Worm (Caenorhabditis elegans) whole organism, young adult: Measurements from ENCODE around the gene kars-1.
A peak's percentile ranks its signal among the peaks of the same experiment; 100 is the strongest.

Experiments used
- B0019.2 ChIP-seq: fragments of 200-800 bp; sonication (Bioruptor generic); conservative IDR thresholded peaks from 2 replicates; pipeline ENCODE4 v1.3.6; 2022; ENCODE audit warnings: missing genetic modification reagents, missing genetic modification characterization, missing compliant biosample characterization
- D2030.7 ChIP-seq: fragments of 200-800 bp; sonication (Bioruptor generic); IDR thresholded peaks from 2 replicates; pipeline ENCODE4 v1.3.6; 2022; ENCODE audit warnings: missing genetic modification reagents, missing genetic modification characterization, missing compliant biosample characterization
- F10E7.11 ChIP-seq: sonication (generic microtip); optimal IDR thresholded peaks from 2 replicates; lab custom pipeline; 2017; ENCODE audit warnings: mild to moderate bottlenecking, missing genetic modification characterization, moderate library complexity, missing compliant biosample characterization
- F23B12.7 ChIP-seq: sonication (generic microtip); optimal IDR thresholded peaks from 2 replicates; lab custom pipeline; 2017; ENCODE audit warnings: missing genetic modification characterization, mild to moderate bottlenecking, missing compliant biosample characterization, antibody characterized with exemption, moderate library complexity; ENCODE audit not compliant: insufficient read depth
- F33H1.4 ChIP-seq: fragments of 200-800 bp; sonication (Bioruptor generic); IDR thresholded peaks from 2 replicates; pipeline ENCODE4 v1.3.6; 2022; ENCODE audit warnings: missing genetic modification reagents, missing genetic modification characterization, missing compliant biosample characterization
- F39B2.1 ChIP-seq: fragments of 200-800 bp; sonication (Bioruptor generic); IDR thresholded peaks from 2 replicates; pipeline ENCODE4 v1.3.6; 2022; ENCODE audit warnings: missing genetic modification reagents, missing genetic modification characterization, missing compliant biosample characterization
- F52B5.7 ChIP-seq: sonication (generic microtip); optimal IDR thresholded peaks from 2 replicates; lab custom pipeline; 2016; ENCODE audit warnings: mild to moderate bottlenecking, missing genetic modification characterization, missing compliant biosample characterization
- Y53G8AR.9 ChIP-seq: fragments of 200-800 bp; sonication (Bioruptor generic); conservative IDR thresholded peaks from 2 replicates; pipeline ENCODE4 v1.3.6; 2022; ENCODE audit warnings: missing genetic modification reagents, missing genetic modification characterization, missing compliant biosample characterization
- aptf-2 ChIP-seq: fragments of 200-800 bp; sonication (Bioruptor generic); conservative IDR thresholded peaks from 2 replicates; pipeline ENCODE4 v1.3.6; 2022; ENCODE audit warnings: missing genetic modification reagents, missing genetic modification characterization, missing compliant biosample characterization
- athp-1 ChIP-seq: sonication (generic microtip); optimal IDR thresholded peaks from 2 replicates; lab custom pipeline; 2017; ENCODE audit warnings: mild to moderate bottlenecking, missing genetic modification characterization, missing compliant biosample characterization
- attf-3 ChIP-seq: fragments of 200-800 bp; sonication (Bioruptor generic); conservative IDR thresholded peaks from 2 replicates; pipeline ENCODE4 v1.3.6; 2022; ENCODE audit warnings: missing genetic modification reagents, missing genetic modification characterization, missing compliant biosample characterization
- attf-6 ChIP-seq: fragments of 200-800 bp; sonication (Bioruptor generic); IDR thresholded peaks from 2 replicates; pipeline ENCODE4 v1.3.6; 2022; ENCODE audit warnings: missing genetic modification reagents, missing genetic modification characterization, missing compliant biosample characterization
- ceh-91 ChIP-seq: fragments of 200-800 bp; sonication (Bioruptor generic); IDR thresholded peaks from 2 replicates; pipeline ENCODE4 v1.3.6; 2022; ENCODE audit warnings: missing genetic modification reagents, missing genetic modification characterization, missing compliant biosample characterization
- egl-44 ChIP-seq: fragments of 200-800 bp; sonication (Bioruptor generic); IDR thresholded peaks from 2 replicates; pipeline ENCODE4 v1.3.6; 2022; ENCODE audit warnings: missing genetic modification reagents, missing genetic modification characterization, missing compliant biosample characterization
- ekl-4 ChIP-seq: fragments of 200-800 bp; sonication (Bioruptor generic); IDR thresholded peaks from 2 replicates; pipeline ENCODE4 v1.3.6; 2022; ENCODE audit warnings: missing genetic modification reagents, missing genetic modification characterization, missing compliant biosample characterization
- him-1 ChIP-seq: sonication (generic microtip); optimal IDR thresholded peaks from 2 replicates; lab custom pipeline; 2016; ENCODE audit warnings: missing genotype, missing genetic modification reagents, missing genetic modification characterization, missing compliant biosample characterization
- hmg-1.2 ChIP-seq: fragments of 200-800 bp; sonication (Bioruptor generic); IDR thresholded peaks from 2 replicates; pipeline ENCODE4 v1.3.6; 2022; ENCODE audit warnings: missing genetic modification reagents, missing genetic modification characterization, missing compliant biosample characterization
- let-526 ChIP-seq: fragments of 200-800 bp; sonication (Bioruptor generic); IDR thresholded peaks from 2 replicates; pipeline ENCODE4 v1.3.6; 2022; ENCODE audit warnings: missing genetic modification reagents, missing genetic modification characterization, missing compliant biosample characterization
- let-607 ChIP-seq, 2 experiments: fragments of 200-800 bp in 1 of 2; sonication (Bioruptor generic) in 1 of 2; sonication (generic microtip) in 1 of 2; optimal IDR thresholded peaks; 2 replicates each; lab custom pipeline; 2016 to 2018; ENCODE audit warnings: mild to moderate bottlenecking in 2 of 2, missing compliant biosample characterization in 2 of 2, missing genetic modification characterization in 2 of 2, moderate library complexity in 2 of 2, missing genotype in 1 of 2
- lin-35 ChIP-seq, 3 experiments: fragments of 150-350 bp in 2 of 3; sonication (generic microtip) in 1 of 3; optimal IDR thresholded peaks; 2 replicates each; lab custom pipeline; 2014 to 2018; ENCODE audit warnings: missing biosample characterization in 3 of 3, missing genetic modification characterization in 3 of 3, missing genetic modification reagents in 3 of 3
- lin-40 ChIP-seq: sonication (generic microtip); optimal IDR thresholded peaks from 2 replicates; lab custom pipeline; 2016; ENCODE audit warnings: missing genetic modification characterization, mild to moderate bottlenecking, missing compliant biosample characterization, missing genotype, missing genetic modification reagents
- lin-54 ChIP-seq: fragments of 200-800 bp; sonication (Bioruptor generic); optimal IDR thresholded peaks from 2 replicates; lab custom pipeline; 2018; ENCODE audit warnings: mild to moderate bottlenecking, missing genetic modification characterization, missing compliant biosample characterization
- lsl-1 ChIP-seq: fragments of 200-800 bp; sonication (Bioruptor generic); optimal IDR thresholded peaks from 2 replicates; lab custom pipeline; 2018; ENCODE audit warnings: mild to moderate bottlenecking, missing genetic modification characterization, moderate library complexity, missing compliant biosample characterization
- lsy-27 ChIP-seq: sonication (generic microtip); optimal IDR thresholded peaks from 2 replicates; lab custom pipeline; 2017; ENCODE audit warnings: missing genetic modification characterization, mild to moderate bottlenecking, missing compliant biosample characterization, antibody characterized with exemption, missing genotype, borderline replicate concordance; ENCODE audit not compliant: insufficient read depth
- madf-10 ChIP-seq: sonication (generic microtip); optimal IDR thresholded peaks from 2 replicates; lab custom pipeline; 2016; ENCODE audit warnings: mild to moderate bottlenecking, missing genetic modification characterization, missing compliant biosample characterization
- madf-3 ChIP-seq: fragments of 200-800 bp; sonication (Bioruptor generic); IDR thresholded peaks from 2 replicates; pipeline ENCODE4 v1.3.6; 2022; ENCODE audit warnings: missing genetic modification reagents, missing genetic modification characterization, missing compliant biosample characterization
- madf-6 ChIP-seq: fragments of 200-800 bp; sonication (Bioruptor generic); IDR thresholded peaks from 2 replicates; pipeline ENCODE4 v1.3.6; 2022; ENCODE audit warnings: missing genetic modification reagents, missing genetic modification characterization, missing compliant biosample characterization
- mel-28 ChIP-seq: sonication (generic microtip); optimal IDR thresholded peaks from 2 replicates; lab custom pipeline; 2016; ENCODE audit warnings: borderline replicate concordance, mild to moderate bottlenecking, missing genetic modification characterization, missing compliant biosample characterization
- sea-2 ChIP-seq: fragments of 200-800 bp; sonication (Bioruptor generic); IDR thresholded peaks from 2 replicates; pipeline ENCODE4 v1.3.6; 2022; ENCODE audit warnings: missing genetic modification characterization, missing compliant biosample characterization
- snpc-1.1 ChIP-seq: sonication (generic microtip); optimal IDR thresholded peaks from 2 replicates; lab custom pipeline; 2017; ENCODE audit warnings: missing genetic modification characterization, mild to moderate bottlenecking, missing compliant biosample characterization, antibody characterized with exemption, moderate library complexity, missing genotype, missing genetic modification reagents; ENCODE audit not compliant: insufficient read depth
- snpc-3.4 ChIP-seq: sonication (generic microtip); optimal IDR thresholded peaks from 2 replicates; lab custom pipeline; 2017; ENCODE audit warnings: missing genetic modification characterization, mild to moderate bottlenecking, missing compliant biosample characterization, antibody characterized with exemption, moderate library complexity, missing genotype, missing genetic modification reagents
- sptf-2 ChIP-seq: fragments of 200-800 bp; sonication (Bioruptor generic); optimal IDR thresholded peaks from 2 replicates; lab custom pipeline; 2018; ENCODE audit warnings: mild to moderate bottlenecking, missing genetic modification characterization, missing compliant biosample characterization
- tlf-1 ChIP-seq: fragments of 200-800 bp; sonication (Bioruptor generic); optimal IDR thresholded peaks from 2 replicates; lab custom pipeline; 2018; ENCODE audit warnings: mild to moderate bottlenecking, missing genetic modification characterization, missing compliant biosample characterization
- unc-130 ChIP-seq: sonication (generic microtip); optimal IDR thresholded peaks from 2 replicates; lab custom pipeline; 2016; ENCODE audit warnings: missing genetic modification reagents, missing genetic modification characterization, missing compliant biosample characterization
- xnd-1 ChIP-seq: sonication (generic microtip); optimal IDR thresholded peaks from 2 replicates; lab custom pipeline; 2016; ENCODE audit warnings: missing genotype, missing genetic modification reagents, missing genetic modification characterization, missing compliant biosample characterization
- zfh-2 ChIP-seq: fragments of 200-800 bp; sonication (Bioruptor generic); conservative IDR thresholded peaks from 2 replicates; pipeline ENCODE4 v1.3.6; 2022; ENCODE audit warnings: missing genetic modification reagents, missing genetic modification characterization, missing compliant biosample characterization
- ztf-26 ChIP-seq: sonication (generic microtip); optimal IDR thresholded peaks from 2 replicates; lab custom pipeline; 2017; ENCODE audit warnings: missing genetic modification characterization, missing compliant biosample characterization

The kars-1 gene

DNA sequence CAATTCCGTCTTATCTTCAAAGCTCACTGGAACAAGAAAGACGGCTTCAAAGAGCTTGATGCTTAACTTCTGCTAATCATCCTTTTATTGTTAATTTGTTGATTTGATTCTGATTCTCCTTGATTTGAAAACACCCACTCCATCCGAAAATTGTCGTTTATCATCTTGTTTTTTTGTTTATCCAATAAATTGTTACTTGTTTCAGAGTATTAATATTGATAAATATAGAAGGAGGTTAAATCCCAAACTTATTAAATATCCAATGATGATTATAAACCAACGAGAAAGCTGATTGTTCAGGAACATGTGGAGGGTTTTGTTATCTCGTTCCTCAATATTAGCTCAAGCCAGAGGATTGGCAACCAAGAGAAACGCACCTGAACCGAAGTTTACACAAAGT, 40.6 kb upstream of the kars-1 start, which contains the start of gene F10E7.6:
F10E7.6 (plus strand) TSS at position 301 of the 400 bp plus-strand sequence.
- no peak for TF ChIP-seq ceh-91 (GFP tag; lab: Robert Waterston, UW)
- no peak for TF ChIP-seq sptf-2
- no peak for TF ChIP-seq ztf-26 (tag; lab: Kevin White, UChicago)

DNA sequence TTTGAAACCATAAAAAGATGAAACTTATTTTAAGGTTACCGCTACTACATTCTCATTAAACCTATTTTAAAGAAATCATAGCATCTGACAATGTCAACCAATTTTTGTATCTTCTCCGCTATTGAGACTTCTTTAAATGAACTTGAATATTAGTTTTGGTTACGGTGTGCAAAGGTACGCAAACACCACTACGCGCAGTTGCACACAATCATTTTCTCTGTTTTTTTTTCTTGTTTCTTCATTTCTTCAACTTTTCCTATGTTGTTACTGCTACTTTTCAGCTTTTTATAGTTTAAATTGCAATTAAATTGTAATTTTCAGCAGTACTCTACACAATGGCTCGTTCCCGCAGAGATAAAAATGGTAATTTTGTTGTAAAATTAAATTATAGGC, 39.4 kb upstream of the kars-1 start, which contains the start of gene F10E7.5:
F10E7.5 (plus strand) TSS at position 322 of the 393 bp plus-strand sequence.
- peak; percentile 74 for TF ChIP-seq lsl-1 (GFP tag; lab: Kevin White, UChicago)
- TF ChIP-seq lin-35 (GFP tag; optimal IDR thresholded peaks at IDR 0.05; lab: Kevin White, UChicago) = peak in 1 of 3 experiments; percentile 50
- peak; percentile 23 for TF ChIP-seq F23B12.7 (tag; lab: Kevin White, UChicago)
- TF ChIP-seq him-1 (tag; lab: Kevin White, UChicago) = peak; percentile 23
- no peak for TF ChIP-seq B0019.2 (GFP tag; lab: Robert Waterston, UW)
- TF ChIP-seq attf-3 = peak; percentile 65
- no peak for TF ChIP-seq hmg-1.2 (GFP tag; lab: Robert Waterston, UW)
- TF ChIP-seq F52B5.7 (tag; lab: Kevin White, UChicago) = no peak
- TF ChIP-seq ceh-91 (GFP tag; lab: Robert Waterston, UW) = no peak
- TF ChIP-seq, all 124 proteins: peak for 5

DNA sequence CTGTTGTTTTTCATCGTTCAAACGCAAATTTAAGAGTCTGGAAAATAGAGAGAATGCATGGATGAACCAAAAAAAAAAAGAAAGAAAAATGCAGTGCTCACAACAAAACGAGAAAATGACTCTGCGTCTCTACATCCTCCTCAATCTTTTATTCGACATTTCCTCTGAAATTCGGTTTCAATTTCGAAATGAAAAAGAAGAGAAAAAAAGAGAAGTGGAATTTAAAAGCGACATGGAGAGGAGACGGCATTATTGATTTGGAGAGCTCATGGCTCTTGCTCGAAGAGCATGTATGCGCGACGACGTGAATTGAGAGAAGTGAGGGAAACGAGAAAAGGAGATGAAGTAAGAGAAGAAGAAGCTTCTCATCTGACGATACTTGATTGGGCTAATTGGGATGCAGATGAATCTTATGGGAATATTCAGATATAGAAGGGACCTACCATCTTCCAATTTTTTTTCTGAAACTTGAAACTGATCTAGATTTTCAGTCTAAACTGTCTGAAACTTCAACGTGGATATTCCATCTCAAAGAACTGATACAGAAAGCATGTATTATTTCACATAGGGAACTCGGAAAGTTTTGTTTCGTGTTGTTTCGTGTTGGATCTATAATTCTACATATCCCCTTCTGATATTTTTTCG, 38.9 kb upstream of the kars-1 start:
- no peak for TF ChIP-seq egl-44 (GFP tag; lab: Robert Waterston, UW)
- TF ChIP-seq F10E7.11 (tag; lab: Kevin White, UChicago) = peak; percentile 21
- TF ChIP-seq unc-130 = no peak
- TF ChIP-seq hmg-1.2 (GFP tag; lab: Robert Waterston, UW) = no peak
- TF ChIP-seq, all 124 proteins: peak for 1

DNA sequence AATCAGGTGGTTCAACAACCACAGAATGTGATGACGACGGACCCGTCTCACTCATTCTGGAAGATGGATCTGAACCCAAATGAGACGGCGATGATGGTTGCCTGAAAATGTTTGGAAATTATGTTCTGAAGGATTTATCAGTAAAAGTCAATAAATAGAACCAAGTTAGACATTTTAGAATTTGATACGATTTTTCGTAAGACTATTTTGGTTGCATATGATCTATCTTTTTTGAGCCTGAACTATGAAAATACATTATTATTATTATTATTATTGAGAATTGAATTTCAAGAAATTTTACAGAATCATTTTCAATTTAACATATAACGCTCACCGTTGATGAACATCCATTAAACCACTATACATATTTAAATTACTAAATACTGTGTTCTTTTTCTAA, 37.7 kb upstream of the kars-1 start, which contains the start of gene F10E7.9:
F10E7.9 (minus strand) TSS at position 101 of the 400 bp plus-strand sequence.
- TF ChIP-seq athp-1 (tag; lab: Kevin White, UChicago) (no peak), aptf-2 (no peak), mel-28 (tag; lab: Kevin White, UChicago) (no peak), tlf-1 (GFP tag; lab: Kevin White, UChicago) (no peak), F33H1.4 (GFP tag; lab: Robert Waterston, UW) (no peak), lsy-27 (tag; lab: Kevin White, UChicago) (no peak), zfh-2 (GFP tag; lab: Robert Waterston, UW) (no peak), lin-40 (tag; lab: Kevin White, UChicago) (no peak), let-607 (tag; optimal IDR thresholded peaks at IDR 0.05; lab: Kevin White, UChicago) (no peak), let-526 (no peak), snpc-1.1 (no peak), lin-35 (GFP tag; optimal IDR thresholded peaks at IDR 0.05; lab: Kevin White, UChicago) (no peak), Y53G8AR.9 (no peak)

DNA sequence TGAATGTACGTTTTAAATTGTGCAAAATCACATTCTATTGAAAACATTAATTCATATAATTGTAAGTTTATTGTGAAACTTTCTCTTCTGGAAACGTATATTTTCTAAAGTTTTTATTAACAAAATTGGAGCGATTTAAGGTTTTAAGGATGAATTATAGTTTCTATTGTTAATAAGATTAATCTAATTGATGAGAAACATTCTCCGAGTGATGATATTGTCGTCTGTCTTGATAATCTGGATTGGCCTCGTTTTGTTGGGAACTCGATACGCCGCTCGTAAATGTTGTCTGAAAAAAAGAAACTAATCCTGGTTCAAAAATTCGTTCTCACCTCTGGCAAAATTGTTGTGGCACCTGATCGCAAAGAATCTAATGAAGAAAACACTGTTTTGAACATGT, 34.1 kb upstream of the kars-1 start:
- peak; percentile 62; the same call in 1 of the 2 replicates for TF ChIP-seq ekl-4
- peak; percentile 3 for TF ChIP-seq snpc-3.4 (tag; lab: Kevin White, UChicago)
- TF ChIP-seq lin-54 = peak; percentile 25
- TF ChIP-seq sea-2 (GFP tag; lab: Robert Waterston, UW) = no peak
- TF ChIP-seq attf-6 (GFP tag; lab: Robert Waterston, UW) = peak; percentile 43; the same call in 1 of the 2 replicates
- TF ChIP-seq madf-3 (GFP tag; lab: Robert Waterston, UW) = 0 out of 2 replicates have a peak, but pooled peaks have one; percentile 6
- TF ChIP-seq xnd-1 (tag; lab: Kevin White, UChicago) = no peak
- 0 out of 2 replicates have a peak, but pooled peaks have one; percentile 5 for TF ChIP-seq F33H1.4 (GFP tag; lab: Robert Waterston, UW)
- TF ChIP-seq D2030.7 (GFP tag; lab: Robert Waterston, UW) = no peak
- peak; percentile 51; the same call in 1 of the 2 replicates for TF ChIP-seq F39B2.1 (GFP tag; lab: Robert Waterston, UW)
- TF ChIP-seq Y53G8AR.9 = 0 out of 2 replicates have a peak, but pooled peaks have one; percentile 33
- no peak for TF ChIP-seq madf-10 (tag; lab: Kevin White, UChicago)
- peak; percentile 67 for TF ChIP-seq madf-6 (GFP tag; lab: Robert Waterston, UW)
